Worm (Caenorhabditis elegans): ENCODE results near the gene pqn-51.

The pqn-51 gene

ce11 chrV:5090386-5090785 is 41.0 kb downstream of the pqn-51 start:
- TF ChIP-seq ekl-4 (GFP tag; IDR thresholded peaks at IDR 0.05): no peak
- no peak for TF ChIP-seq lin-40 (tag; optimal IDR thresholded peaks at IDR 0.05)
- TF ChIP-seq ztf-22 (GFP tag; optimal IDR thresholded peaks at IDR 0.05): no peak
- no peak for TF ChIP-seq Y79H2A.3 (GFP tag; conservative IDR thresholded peaks at IDR 0.05)
- TF ChIP-seq ztf-25 (GFP tag; IDR thresholded peaks at IDR 0.05): no peak
- no peak for TF ChIP-seq Y95B8A.8 (GFP tag; IDR thresholded peaks at IDR 0.05)
- TF ChIP-seq snpc-1.3 (tag; optimal IDR thresholded peaks at IDR 0.05; ENCODE audit: insufficient read depth): no peak
- no peak for TF ChIP-seq cebp-2 (GFP tag; IDR thresholded peaks at IDR 0.05)
- TF ChIP-seq ceh-40 (GFP tag; IDR thresholded peaks at IDR 0.05): no peak
- TF ChIP-seq T26A5.8 (tag; optimal IDR thresholded peaks at IDR 0.05): no peak

ce11 chrV:5097035-5097434 is 47.6 kb downstream of the pqn-51 start, which contains the start of gene C04F5.2:
Gene C04F5.2 (minus strand): TSS chrV:5097135.
- TF ChIP-seq aptf-2 (GFP tag; conservative IDR thresholded peaks at IDR 0.05) (no peak), ceh-40 (GFP tag; IDR thresholded peaks at IDR 0.05) (no peak), dpl-1 (GFP tag; optimal IDR thresholded peaks at IDR 0.05) (no peak), sdz-38 (tag; optimal IDR thresholded peaks at IDR 0.05) (no peak), ama-1 (optimal IDR thresholded peaks at IDR 0.05) (no peak), ama-1 (GFP tag; optimal IDR thresholded peaks at IDR 0.05) (no peak), ceh-91 (GFP tag; IDR thresholded peaks at IDR 0.05) (no peak), athp-1 (tag; optimal IDR thresholded peaks at IDR 0.05) (no peak), egl-18 (GFP tag; IDR thresholded peaks at IDR 0.05) (no peak)

ce11 chrV:5098925-5099324 is 49.5 kb downstream of the pqn-51 start, which contains the start of gene unc-46:
Gene unc-46 (minus strand): TSS chrV:5099025.
- TF ChIP-seq aptf-3 (GFP tag; IDR thresholded peaks at IDR 0.05): no peak
- no peak for TF ChIP-seq lin-26 (GFP tag; IDR thresholded peaks at IDR 0.05)
- no peak for TF ChIP-seq K11D2.4 (GFP tag; IDR thresholded peaks at IDR 0.05)
- TF ChIP-seq snpc-1.3 (tag; optimal IDR thresholded peaks at IDR 0.05; ENCODE audit: insufficient read depth): no peak
- TF ChIP-seq Y95B8A.8 (GFP tag; IDR thresholded peaks at IDR 0.05): no peak
- no peak for TF ChIP-seq snpc-3.4 (tag; optimal IDR thresholded peaks at IDR 0.05)
- TF ChIP-seq K12H6.12 (tag; optimal IDR thresholded peaks at IDR 0.05): no peak
- no peak for TF ChIP-seq B0261.1 (tag; optimal IDR thresholded peaks at IDR 0.05)
- no peak for TF ChIP-seq ztf-6 (GFP tag; IDR thresholded peaks at IDR 0.05)
- TF ChIP-seq efl-1 (GFP tag; optimal IDR thresholded peaks at IDR 0.05): no peak
- no peak for TF ChIP-seq madf-8 (GFP tag; conservative IDR thresholded peaks at IDR 0.05)
- no peak for TF ChIP-seq xnd-1 (tag; optimal IDR thresholded peaks at IDR 0.05)
- no peak for TF ChIP-seq ceh-79 (tag; optimal IDR thresholded peaks at IDR 0.05)
- no peak for TF ChIP-seq F57C9.4 (tag; optimal IDR thresholded peaks at IDR 0.05)
- TF ChIP-seq egl-18 (GFP tag; IDR thresholded peaks at IDR 0.05): no peak

Data from whole organism, young adult.